Fruit fly (Drosophila melanogaster): Measurements from ENCODE around the gene CG7720.

CG7720 gene

dm6 chr3R:18739978-18740954, 54.7 kb downstream of the CG7720 start (continued):
- no peak for TF ChIP-seq pan (optimal IDR thresholded peaks at IDR 0.05)
- no peak for TF ChIP-seq pan (GFP tag; optimal IDR thresholded peaks at IDR 0.05 in 1 of 2, IDR thresholded peaks at IDR 0.05 in 1 of 2)
- no peak for TF ChIP-seq slou (GFP tag; optimal IDR thresholded peaks at IDR 0.05)
- TF ChIP-seq salm (tag; optimal IDR thresholded peaks at IDR 0.05), result no peak
- no peak for TF ChIP-seq CG30403 (GFP tag; optimal IDR thresholded peaks at IDR 0.05)
- peak; percentile 61 for TF ChIP-seq Ets65A (GFP tag)
- TF ChIP-seq Deaf1 (tag; optimal IDR thresholded peaks at IDR 0.05), result peak; percentile 97
- TF ChIP-seq CG9215 (GFP tag; IDR thresholded peaks at IDR 0.05), result no peak
- TF ChIP-seq pum (GFP tag; optimal IDR thresholded peaks at IDR 0.05), result no peak
- no peak for TF ChIP-seq phol (tag; optimal IDR thresholded peaks at IDR 0.05)
- peak; percentile 28 for TF ChIP-seq nom (GFP tag; optimal IDR thresholded peaks at IDR 0.05)
- no peak for TF ChIP-seq CG11560 (tag; IDR thresholded peaks at IDR 0.05)
- TF ChIP-seq CG15514 (GFP tag; optimal IDR thresholded peaks at IDR 0.05), result peak; percentile 12
- peak; percentile 85 for TF ChIP-seq CG3163 (GFP tag; optimal IDR thresholded peaks at IDR 0.05)
- TF ChIP-seq mirr (GFP tag; optimal IDR thresholded peaks at IDR 0.05), result no peak
- no peak for TF ChIP-seq maf-S (GFP tag; optimal IDR thresholded peaks at IDR 0.05)
- no peak for TF ChIP-seq exex (tag; optimal IDR thresholded peaks at IDR 0.05)
- peak; percentile 27 for TF ChIP-seq pros (GFP tag; optimal IDR thresholded peaks at IDR 0.05)
- TF ChIP-seq Fer1 (GFP tag; optimal IDR thresholded peaks at IDR 0.05), result peak; percentile 25
- TF ChIP-seq Stat92E (GFP tag; optimal IDR thresholded peaks at IDR 0.05), result peak in 1 of 3 experiments; percentile 32
- peak; percentile 62; the same call in 2 of the 4 replicates for TF ChIP-seq chinmo (GFP tag; IDR thresholded peaks at IDR 0.05; ENCODE audit: partially characterized antibody)
- peak; percentile 8 for TF ChIP-seq CG1233 (GFP tag; optimal IDR thresholded peaks at IDR 0.05)
- no peak for TF ChIP-seq Camta (GFP tag; optimal IDR thresholded peaks at IDR 0.05)
- TF ChIP-seq CG17359 (tag; optimal IDR thresholded peaks at IDR 0.05), result peak; percentile 8
- no peak for TF ChIP-seq Kr (GFP tag; optimal IDR thresholded peaks at IDR 0.05)
- TF ChIP-seq Bdp1 (GFP tag; optimal IDR thresholded peaks at IDR 0.05), result no peak
- peak; percentile 30 for TF ChIP-seq CG13296 (GFP tag; optimal IDR thresholded peaks at IDR 0.05)
- TF ChIP-seq gsb-n (tag; optimal IDR thresholded peaks at IDR 0.05), result peak; percentile 34
- TF ChIP-seq Dp (GFP tag; optimal IDR thresholded peaks at IDR 0.05), result no peak
- TF ChIP-seq Sin3A (optimal IDR thresholded peaks at IDR 0.05), result no peak
- no peak for TF ChIP-seq Mes4 (GFP tag; optimal IDR thresholded peaks at IDR 0.05)
- no peak for TF ChIP-seq Hr39 (optimal IDR thresholded peaks at IDR 0.05)
- no peak for TF ChIP-seq GATAe (GFP tag; conservative IDR thresholded peaks at IDR 0.05)
- peak; percentile 30; the same call in 1 of the 2 replicates for TF ChIP-seq NFAT (GFP tag; IDR thresholded peaks at IDR 0.05)
- no peak for TF ChIP-seq CG4424 (GFP tag; optimal IDR thresholded peaks at IDR 0.05)
- TF ChIP-seq tap (tag; optimal IDR thresholded peaks at IDR 0.05), result peak; percentile 9
- peak; percentile 11 for TF ChIP-seq CG12104 (GFP tag; optimal IDR thresholded peaks at IDR 0.05)
- TF ChIP-seq CG16779 (GFP tag; IDR thresholded peaks at IDR 0.05), result no peak
- no peak for TF ChIP-seq Hand (GFP tag; optimal IDR thresholded peaks at IDR 0.05)
- peak; percentile 28 for TF ChIP-seq CG15011 (GFP tag; optimal IDR thresholded peaks at IDR 0.05)
- TF ChIP-seq HLH54F (GFP tag; optimal IDR thresholded peaks at IDR 0.05), result no peak
- TF ChIP-seq Doc3 (GFP tag; IDR thresholded peaks at IDR 0.05; ENCODE audit: partially characterized antibody), result no peak
- TF ChIP-seq pho (GFP tag; optimal IDR thresholded peaks at IDR 0.05), result no peak
- TF ChIP-seq CG10366 (GFP tag; IDR thresholded peaks at IDR 0.05), result no peak
- no peak for TF ChIP-seq ATbp (GFP tag; optimal IDR thresholded peaks at IDR 0.05)
- peak; percentile 4 for TF ChIP-seq CG8924 (tag; optimal IDR thresholded peaks at IDR 0.05)
- peak; percentile 50; the same call in 1 of the 3 replicates for TF ChIP-seq CG34422 (GFP tag; IDR thresholded peaks at IDR 0.05)
- TF ChIP-seq nmo (GFP tag; optimal IDR thresholded peaks at IDR 0.05), result no peak
- no peak for TF ChIP-seq CG7786 (GFP tag; optimal IDR thresholded peaks at IDR 0.05)

Data from whole organism, embryonic.